Worm (Caenorhabditis elegans) whole organism, L1 larva: Measurements from ENCODE around the gene R11H6.4.

ENCODE experiments used
- C04F5.9 ChIP-seq: sonication (generic microtip); optimal IDR thresholded peaks from 2 replicates; lab custom pipeline; 2016; ENCODE audit warnings: missing genetic modification characterization, missing compliant biosample characterization
- C16A3.4 ChIP-seq: fragments of 150-350 bp; optimal IDR thresholded peaks from 2 replicates; lab custom pipeline; 2014; ENCODE audit warnings: missing biosample characterization, missing genetic modification characterization
- Y116A8C.19 ChIP-seq: sonication (generic microtip); optimal IDR thresholded peaks from 2 replicates; lab custom pipeline; 2016; ENCODE audit warnings: missing compliant biosample characterization, missing genetic modification characterization, borderline replicate concordance
- aly-2 ChIP-seq: fragments of 150-350 bp; optimal IDR thresholded peaks from 2 replicates; lab custom pipeline; 2014; ENCODE audit warnings: missing biosample characterization, missing genetic modification characterization
- ama-1 ChIP-seq: fragments of 150-350 bp; optimal IDR thresholded peaks from 2 replicates; lab custom pipeline; 2014
- blmp-1 ChIP-seq: fragments of 150-350 bp; optimal IDR thresholded peaks from 2 replicates; lab custom pipeline; 2014; ENCODE audit warnings: missing biosample characterization, missing genetic modification characterization
- ceh-63 ChIP-seq: fragments of 200-800 bp; sonication (Bioruptor generic); optimal IDR thresholded peaks from 2 replicates; lab custom pipeline; 2018; ENCODE audit warnings: mild to moderate bottlenecking, missing genetic modification characterization, missing compliant biosample characterization
- ceh-8 ChIP-seq: fragments of 200-800 bp; sonication (Bioruptor generic); optimal IDR thresholded peaks from 2 replicates; lab custom pipeline; 2018; ENCODE audit warnings: mild to moderate bottlenecking, missing genetic modification characterization, moderate library complexity, missing compliant biosample characterization
- ceh-88 ChIP-seq: fragments of 200-800 bp; sonication (Bioruptor generic); IDR thresholded peaks from 2 replicates; pipeline ENCODE4 v1.3.6; 2022; ENCODE audit warnings: missing genetic modification characterization, missing compliant biosample characterization
- ceh-90 ChIP-seq: sonication (generic microtip); optimal IDR thresholded peaks from 2 replicates; lab custom pipeline; 2016; ENCODE audit warnings: missing genetic modification characterization, missing compliant biosample characterization
- ces-1 ChIP-seq: fragments of 150-350 bp; optimal IDR thresholded peaks from 2 replicates; lab custom pipeline; 2014; ENCODE audit warnings: missing biosample characterization, missing genetic modification reagents, missing genetic modification characterization
- efl-3 ChIP-seq: fragments of 200-800 bp; sonication (Bioruptor generic); optimal IDR thresholded peaks from 2 replicates; lab custom pipeline; 2018; ENCODE audit warnings: mild to moderate bottlenecking, missing genetic modification characterization, missing compliant biosample characterization
- egl-13 ChIP-seq: sonication (generic microtip); optimal IDR thresholded peaks from 2 replicates; lab custom pipeline; 2016; ENCODE audit warnings: missing genotype, missing genetic modification reagents, missing genetic modification characterization, missing compliant biosample characterization
- egl-27 ChIP-seq, 2 experiments: fragments of 150-350 bp in 1 of 2; sonication (generic microtip); optimal IDR thresholded peaks; 3 replicates each; lab custom pipeline; 2017 to 2018; ENCODE audit warnings: missing biosample characterization in 2 of 2, missing genetic modification characterization in 2 of 2, missing genetic modification reagents in 2 of 2
- elt-3 ChIP-seq, 6 experiments: fragments of 150-350 bp in 1 of 6; sonication (generic microtip); optimal IDR thresholded peaks; 2 replicates each; lab custom pipeline; 2017 to 2018; ENCODE audit warnings: missing biosample characterization in 6 of 6, missing genetic modification characterization in 6 of 6, inconsistent platforms in 1 of 6
- fkh-8 ChIP-seq: sonication (generic microtip); optimal IDR thresholded peaks from 2 replicates; lab custom pipeline; 2016; ENCODE audit warnings: mild to moderate bottlenecking, missing genetic modification characterization, missing compliant biosample characterization
- fos-1 ChIP-seq: fragments of 150-350 bp; optimal IDR thresholded peaks from 2 replicates; lab custom pipeline; 2014; ENCODE audit warnings: missing biosample characterization, missing genetic modification characterization
- grh-1 ChIP-seq: fragments of 200-800 bp; sonication (Bioruptor generic); IDR thresholded peaks from 2 replicates; pipeline ENCODE4 v1.3.6; 2022; ENCODE audit warnings: missing genetic modification reagents, missing genetic modification characterization, missing compliant biosample characterization
- hpl-2 ChIP-seq: fragments of 150-350 bp; optimal IDR thresholded peaks from 2 replicates; lab custom pipeline; 2014; ENCODE audit warnings: missing biosample characterization, missing genetic modification reagents, missing genetic modification characterization
- irx-1 ChIP-seq: sonication (generic microtip); optimal IDR thresholded peaks from 2 replicates; lab custom pipeline; 2016; ENCODE audit warnings: missing genetic modification characterization, missing compliant biosample characterization
- isw-1 ChIP-seq: fragments of 200-800 bp; sonication (Bioruptor generic); IDR thresholded peaks from 2 replicates; pipeline ENCODE4 v1.3.6; 2022; ENCODE audit warnings: missing genetic modification characterization, missing compliant biosample characterization
- jun-1 ChIP-seq: fragments of 150-350 bp; optimal IDR thresholded peaks from 2 replicates; lab custom pipeline; 2014; ENCODE audit warnings: missing biosample characterization, missing genetic modification reagents, missing genetic modification characterization
- lin-13 ChIP-seq: fragments of 150-350 bp; optimal IDR thresholded peaks from 2 replicates; lab custom pipeline; 2014; ENCODE audit warnings: missing biosample characterization, missing genetic modification reagents, missing genetic modification characterization
- lin-15B ChIP-seq: fragments of 150-350 bp; sonication (generic microtip); optimal IDR thresholded peaks from 3 replicates; lab custom pipeline; 2014; ENCODE audit warnings: missing biosample characterization, missing genetic modification characterization
- lin-35 ChIP-seq, 2 experiments: fragments of 150-350 bp; optimal IDR thresholded peaks; 2 replicates each; lab custom pipeline; 2014; ENCODE audit warnings: missing biosample characterization in 2 of 2, missing genetic modification characterization in 2 of 2, missing genetic modification reagents in 2 of 2
- lin-39 ChIP-seq: fragments of 150-350 bp; optimal IDR thresholded peaks from 2 replicates; lab custom pipeline; 2014; ENCODE audit warnings: missing biosample characterization, missing genetic modification reagents, missing genetic modification characterization
- lir-3 ChIP-seq: sonication (generic microtip); optimal IDR thresholded peaks from 2 replicates; lab custom pipeline; 2016; ENCODE audit warnings: mild to moderate bottlenecking, missing genetic modification characterization, moderate library complexity, missing compliant biosample characterization; ENCODE audit not compliant: poor library complexity
- lsy-2 ChIP-seq, 2 experiments: fragments of 150-350 bp; optimal IDR thresholded peaks; 2 replicates each; lab custom pipeline; 2014; ENCODE audit warnings: missing biosample characterization in 2 of 2, missing genetic modification characterization in 2 of 2
- mab-9 ChIP-seq: fragments of 200-800 bp; sonication (Bioruptor generic); IDR thresholded peaks from 2 replicates; pipeline ENCODE4 v1.3.6; 2022; ENCODE audit warnings: missing genetic modification reagents, missing genetic modification characterization, missing compliant biosample characterization
- mdl-1 ChIP-seq, 2 experiments: fragments of 150-350 bp; optimal IDR thresholded peaks; 2 replicates each; lab custom pipeline; 2014 to 2017; ENCODE audit warnings: missing biosample characterization in 2 of 2, missing genetic modification characterization in 2 of 2, inconsistent platforms in 1 of 2
- mef-2 ChIP-seq: fragments of 150-350 bp; optimal IDR thresholded peaks from 2 replicates; lab custom pipeline; 2014; ENCODE audit warnings: missing biosample characterization, missing genetic modification characterization
- mep-1 ChIP-seq: fragments of 150-350 bp; optimal IDR thresholded peaks from 2 replicates; lab custom pipeline; 2014; ENCODE audit warnings: missing biosample characterization, missing genetic modification characterization
- nhr-12 ChIP-seq: sonication (generic microtip); optimal IDR thresholded peaks from 2 replicates; lab custom pipeline; 2017; ENCODE audit warnings: missing biosample characterization, missing genetic modification characterization
- nhr-28 ChIP-seq: fragments of 150-350 bp; optimal IDR thresholded peaks from 2 replicates; lab custom pipeline; 2014; ENCODE audit warnings: missing biosample characterization, missing genetic modification characterization
- nhr-47 ChIP-seq: sonication (generic microtip); optimal IDR thresholded peaks from 2 replicates; lab custom pipeline; 2016; ENCODE audit warnings: mild to moderate bottlenecking, missing genetic modification characterization, moderate library complexity, missing compliant biosample characterization
- nhr-71 ChIP-seq: sonication (generic microtip); optimal IDR thresholded peaks from 2 replicates; lab custom pipeline; 2016; ENCODE audit warnings: mild to moderate bottlenecking, missing genetic modification characterization, moderate library complexity, missing compliant biosample characterization
- nhr-76 ChIP-seq: sonication (generic microtip); optimal IDR thresholded peaks from 2 replicates; lab custom pipeline; 2017; ENCODE audit warnings: missing biosample characterization, missing genetic modification characterization
- nhr-77 ChIP-seq: fragments of 150-350 bp; optimal IDR thresholded peaks from 2 replicates; lab custom pipeline; 2014; ENCODE audit warnings: missing biosample characterization, missing genetic modification characterization
- nhr-84 ChIP-seq: sonication (generic microtip); optimal IDR thresholded peaks from 2 replicates; lab custom pipeline; 2017; ENCODE audit warnings: missing biosample characterization, missing genetic modification characterization
- pag-3 ChIP-seq: sonication (generic microtip); optimal IDR thresholded peaks from 2 replicates; lab custom pipeline; 2017; ENCODE audit warnings: missing genetic modification characterization, mild to moderate bottlenecking, missing compliant biosample characterization, antibody characterized with exemption, borderline replicate concordance; ENCODE audit not compliant: insufficient read depth
- rnt-1 ChIP-seq: sonication (generic microtip); optimal IDR thresholded peaks from 2 replicates; lab custom pipeline; 2016; ENCODE audit warnings: mild to moderate bottlenecking, missing genetic modification characterization, moderate library complexity, missing compliant biosample characterization
- skn-1 ChIP-seq: fragments of 150-350 bp; optimal IDR thresholded peaks from 2 replicates; lab custom pipeline; 2014; ENCODE audit warnings: missing biosample characterization, missing genetic modification characterization
- snu-23 ChIP-seq: sonication (generic microtip); optimal IDR thresholded peaks from 2 replicates; lab custom pipeline; 2016; ENCODE audit warnings: missing genetic modification characterization, missing compliant biosample characterization
- sptf-1 ChIP-seq: fragments of 150-350 bp; optimal IDR thresholded peaks from 2 replicates; lab custom pipeline; 2014; ENCODE audit warnings: missing biosample characterization, missing genetic modification characterization
- sup-37 ChIP-seq: fragments of 200-800 bp; sonication (Bioruptor generic); optimal IDR thresholded peaks from 2 replicates; lab custom pipeline; 2018; ENCODE audit warnings: mild to moderate bottlenecking, missing genetic modification characterization, missing compliant biosample characterization
- swsn-7 ChIP-seq: sonication (generic microtip); optimal IDR thresholded peaks from 2 replicates; lab custom pipeline; 2016; ENCODE audit warnings: missing genetic modification characterization, missing compliant biosample characterization
- tbx-2 ChIP-seq: sonication (generic microtip); optimal IDR thresholded peaks from 2 replicates; lab custom pipeline; 2016; ENCODE audit warnings: missing genetic modification characterization, missing compliant biosample characterization
- unc-130 ChIP-seq: fragments of 150-350 bp; optimal IDR thresholded peaks from 2 replicates; lab custom pipeline; 2017; ENCODE audit warnings: missing biosample characterization, missing genetic modification characterization, inconsistent platforms
- unc-62 ChIP-seq: fragments of 150-350 bp; optimal IDR thresholded peaks from 2 replicates; lab custom pipeline; 2014; ENCODE audit warnings: missing biosample characterization, missing genetic modification reagents, missing genetic modification characterization
- unc-98 ChIP-seq: fragments of 200-800 bp; sonication (Bioruptor generic); IDR thresholded peaks from 2 replicates; pipeline ENCODE4 v1.3.6; 2022; ENCODE audit warnings: missing genetic modification characterization, missing compliant biosample characterization
- vab-15 ChIP-seq: sonication (generic microtip); optimal IDR thresholded peaks from 2 replicates; lab custom pipeline; 2017; ENCODE audit warnings: missing genotype, mild to moderate bottlenecking, missing genetic modification characterization, missing compliant biosample characterization
- xbp-1 ChIP-seq: sonication (generic microtip); optimal IDR thresholded peaks from 2 replicates; lab custom pipeline; 2016; ENCODE audit warnings: missing genetic modification characterization, missing compliant biosample characterization
- zip-4 ChIP-seq: fragments of 200-800 bp; sonication (Bioruptor generic); optimal IDR thresholded peaks from 2 replicates; lab custom pipeline; 2018; ENCODE audit warnings: mild to moderate bottlenecking, missing genetic modification characterization, moderate library complexity, missing compliant biosample characterization
- ztf-11 ChIP-seq, 2 experiments: sonication (generic microtip); optimal IDR thresholded peaks; 2 replicates each; lab custom pipeline; 2016 to 2017; ENCODE audit warnings: missing genetic modification characterization in 2 of 2, missing biosample characterization in 1 of 2, missing compliant biosample characterization in 1 of 2
- ztf-4 ChIP-seq: fragments of 150-350 bp; optimal IDR thresholded peaks from 2 replicates; lab custom pipeline; 2014; ENCODE audit warnings: missing biosample characterization, missing genetic modification characterization

R11H6.4 gene

DNA sequence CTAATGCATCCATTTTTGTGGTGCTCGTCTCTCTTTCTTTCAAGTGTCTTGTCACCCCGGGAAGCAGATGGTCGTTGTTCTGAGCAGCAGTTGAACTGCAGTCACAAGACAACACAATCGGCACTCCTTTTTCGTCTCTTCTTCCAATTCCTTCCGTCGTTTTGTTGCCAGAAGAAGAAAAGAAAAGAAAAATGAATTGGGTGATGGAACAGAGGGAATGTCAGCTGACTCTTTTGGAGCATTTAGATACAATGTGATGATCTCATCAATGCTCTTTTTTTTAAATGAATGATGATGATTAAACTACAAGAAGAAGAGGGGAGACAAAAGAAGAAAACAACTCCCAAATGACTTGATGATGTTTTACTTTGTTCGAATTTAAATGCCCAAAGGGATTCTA is 40.2 kb downstream of the R11H6.4 start (continued):
- TF ChIP-seq pag-3 (tag; lab: Kevin White, UChicago), result no peak
- TF ChIP-seq ztf-11 (tag; optimal IDR thresholded peaks at IDR 0.05; lab: Kevin White, UChicago), result no peak
- peak in 1 of 2 experiments; percentile 58 for TF ChIP-seq lsy-2 (tag; optimal IDR thresholded peaks at IDR 0.05; lab: Kevin White, UChicago)
- no peak for TF ChIP-seq ztf-4 (tag; lab: Kevin White, UChicago)
- TF ChIP-seq fos-1 (tag; lab: Kevin White, UChicago), result no peak
- TF ChIP-seq lin-13 (GFP tag; lab: Kevin White, UChicago), result no peak
- TF ChIP-seq zip-4 (GFP tag; lab: Kevin White, UChicago), result no peak
- no peak for TF ChIP-seq aly-2
- no peak for TF ChIP-seq fkh-8 (tag; lab: Kevin White, UChicago)
- TF ChIP-seq nhr-47 (tag; lab: Kevin White, UChicago), result peak; percentile 14
- no peak for TF ChIP-seq jun-1 (tag; lab: Kevin White, UChicago)
- TF ChIP-seq Y116A8C.19 (tag; lab: Kevin White, UChicago), result no peak
- TF ChIP-seq nhr-77, result no peak
- TF ChIP-seq unc-98 (GFP tag; lab: Robert Waterston, UW), result no peak
- no peak for TF ChIP-seq ceh-90
- TF ChIP-seq rnt-1 (tag; lab: Kevin White, UChicago), result peak; percentile 32
- TF ChIP-seq isw-1 (GFP tag; lab: Robert Waterston, UW), result no peak
- TF ChIP-seq nhr-76 (tag; lab: Kevin White, UChicago), result no peak
- no peak for TF ChIP-seq mdl-1 (tag; optimal IDR thresholded peaks at IDR 0.05; lab: Kevin White, UChicago)
- no peak for TF ChIP-seq sptf-1
- TF ChIP-seq irx-1 (tag; lab: Kevin White, UChicago), result no peak
- TF ChIP-seq unc-62 (GFP tag; lab: Kevin White, UChicago), result no peak
- no peak for TF ChIP-seq elt-3 (tag; optimal IDR thresholded peaks at IDR 0.05; lab: Kevin White, UChicago)
- peak in 1 of 2 experiments; percentile 4 for TF ChIP-seq lin-35 (GFP tag; optimal IDR thresholded peaks at IDR 0.05; lab: Kevin White, UChicago)
- TF ChIP-seq ama-1 (lab: Kevin White, UChicago), result no peak
- TF ChIP-seq blmp-1, result no peak
- peak; percentile 18 for TF ChIP-seq skn-1 (tag; lab: Kevin White, UChicago)
- peak; percentile 26 for TF ChIP-seq tbx-2 (tag; lab: Kevin White, UChicago)
- no peak for TF ChIP-seq nhr-84
- no peak for TF ChIP-seq efl-3
- peak; percentile 4 for TF ChIP-seq snu-23 (GFP tag; lab: Kevin White, UChicago)
- no peak for TF ChIP-seq sup-37 (GFP tag; lab: Kevin White, UChicago)
- no peak for TF ChIP-seq C04F5.9 (tag; lab: Kevin White, UChicago)
- TF ChIP-seq nhr-12, result no peak
- TF ChIP-seq grh-1 (GFP tag; lab: Robert Waterston, UW), result no peak
- TF ChIP-seq egl-27 (tag; optimal IDR thresholded peaks at IDR 0.05; lab: Kevin White, UChicago), result no peak
- TF ChIP-seq ceh-63 (GFP tag; lab: Kevin White, UChicago), result no peak
- TF ChIP-seq lir-3, result no peak
- no peak for TF ChIP-seq hpl-2
- TF ChIP-seq ces-1 (GFP tag; lab: Kevin White, UChicago), result no peak
- TF ChIP-seq unc-130 (tag; lab: Kevin White, UChicago), result no peak
- TF ChIP-seq swsn-7 (tag; lab: Kevin White, UChicago), result no peak
- TF ChIP-seq nhr-71 (tag; lab: Kevin White, UChicago), result peak; percentile 59
- TF ChIP-seq lin-39 (tag; lab: Kevin White, UChicago), result no peak
- no peak for TF ChIP-seq mef-2 (tag; lab: Kevin White, UChicago)
- no peak for TF ChIP-seq xbp-1 (tag; lab: Kevin White, UChicago)
- no peak for TF ChIP-seq ceh-88 (GFP tag; lab: Robert Waterston, UW)
- TF ChIP-seq vab-15 (tag; lab: Kevin White, UChicago), result no peak
- TF ChIP-seq lin-15B (tag; lab: Kevin White, UChicago), result no peak
- TF ChIP-seq nhr-28, result no peak
- no peak for TF ChIP-seq mab-9 (GFP tag; lab: Robert Waterston, UW)
- no peak for TF ChIP-seq mep-1 (tag; lab: Kevin White, UChicago)
- TF ChIP-seq egl-13, result no peak
- TF ChIP-seq ceh-8, result no peak
- no peak for TF ChIP-seq C16A3.4 (tag; lab: Kevin White, UChicago)
